Worm (Caenorhabditis elegans) whole organism, late embryonic: ENCODE results near the gene ZK512.2.

Experiments used
- ceh-24 ChIP-seq: sonication (generic microtip); optimal IDR thresholded peaks from 2 replicates; lab custom pipeline; 2016; ENCODE audit warnings: mild to moderate bottlenecking, missing genetic modification characterization, missing compliant biosample characterization
- ceh-30 ChIP-seq: fragments of 150-350 bp; optimal IDR thresholded peaks from 2 replicates; lab custom pipeline; 2014; ENCODE audit warnings: missing biosample characterization, missing genetic modification characterization
- ceh-9 ChIP-seq: sonication (generic microtip); optimal IDR thresholded peaks from 2 replicates; lab custom pipeline; 2016; ENCODE audit warnings: mild to moderate bottlenecking, missing genetic modification characterization, inconsistent platforms, missing compliant biosample characterization
- ets-4 ChIP-seq: sonication (generic microtip); optimal IDR thresholded peaks from 2 replicates; lab custom pipeline; 2016; ENCODE audit warnings: missing genetic modification characterization, missing compliant biosample characterization
- tbx-2 ChIP-seq: sonication (generic microtip); optimal IDR thresholded peaks from 2 replicates; lab custom pipeline; 2016; ENCODE audit warnings: missing genetic modification characterization, missing compliant biosample characterization

DNA sequence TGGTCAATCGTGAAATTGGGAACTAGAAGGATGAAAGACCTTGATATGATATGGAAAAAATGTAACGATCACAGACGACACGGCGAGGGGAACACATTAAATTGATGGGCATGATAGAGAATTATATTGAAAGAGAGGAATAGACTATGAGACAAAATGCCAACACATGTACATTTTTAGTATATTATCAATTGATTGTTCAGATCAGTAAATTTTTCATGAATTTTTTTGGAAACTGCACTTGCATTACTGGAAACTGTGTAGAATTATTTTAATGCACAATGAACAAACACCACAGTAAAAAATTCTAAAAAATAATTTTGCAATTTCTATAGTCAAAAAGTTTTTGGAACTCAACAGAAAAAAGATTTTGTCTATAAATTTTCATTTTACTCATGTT is 28.6 kb upstream of the ZK512.2 start:
- TF ChIP-seq ceh-9 (tag; lab: Kevin White, UChicago): no peak
- no peak for TF ChIP-seq tbx-2
- TF ChIP-seq ets-4 (tag; lab: Kevin White, UChicago): no peak
- no peak for TF ChIP-seq ceh-24 (tag; lab: Kevin White, UChicago)
- TF ChIP-seq ceh-30: no peak
